Worm (Caenorhabditis elegans): Measurements from ENCODE around the gene semo-1.
A peak's percentile ranks its signal among the peaks of the same experiment; 100 is the strongest.

semo-1 gene

DNA sequence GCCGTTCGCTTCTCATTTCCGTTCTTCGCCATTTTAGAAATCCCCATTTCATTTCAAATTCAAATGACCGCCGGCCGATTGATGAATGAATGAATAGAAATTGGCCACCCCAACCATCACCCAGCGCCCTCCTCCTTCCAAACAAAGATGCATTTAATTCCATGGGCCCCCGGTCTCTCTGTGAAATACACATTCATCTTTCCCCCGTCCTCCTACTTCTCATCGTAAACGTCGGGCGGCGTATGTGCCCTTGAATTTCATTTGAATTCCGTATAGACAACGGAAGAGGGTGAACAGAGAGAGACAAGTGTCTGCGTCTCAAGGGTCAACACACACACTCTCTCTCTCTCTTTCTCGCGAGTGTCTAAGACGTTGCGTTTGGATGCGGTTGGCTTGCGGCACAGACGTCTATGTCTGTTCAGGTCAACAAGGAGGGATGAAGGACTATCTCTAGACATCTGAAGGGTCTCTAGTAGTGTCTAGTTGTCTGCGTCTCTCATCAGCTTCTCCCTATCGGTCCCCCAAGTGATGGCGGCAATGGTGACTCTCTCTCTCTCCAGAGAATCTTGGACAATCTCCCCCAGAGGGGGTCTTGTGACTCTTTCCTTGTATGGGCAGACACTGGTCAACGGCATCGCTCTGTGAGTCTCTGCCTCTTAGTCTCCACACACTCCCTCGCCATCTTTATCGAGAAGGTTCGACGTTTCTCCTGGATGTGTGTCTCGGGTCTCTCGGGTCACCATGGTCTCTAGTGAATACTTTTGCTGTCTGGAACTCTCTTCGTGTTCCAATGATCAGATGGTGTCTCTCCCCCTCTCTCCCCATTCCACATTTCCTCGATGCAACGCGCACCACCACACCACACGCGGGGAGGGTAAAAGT lies 18.1 kb upstream of the semo-1 start (continued):
- peak; percentile 58 for TF ChIP-seq ceh-2 (tag; optimal IDR thresholded peaks at IDR 0.05)
- TF ChIP-seq elt-2 (tag; optimal IDR thresholded peaks at IDR 0.05), result peak; percentile 22
- no peak for TF ChIP-seq C38D4.7 (GFP tag; optimal IDR thresholded peaks at IDR 0.05)
- TF ChIP-seq fkh-6 (tag; optimal IDR thresholded peaks at IDR 0.05), result peak; percentile 37
- no peak for TF ChIP-seq pha-4 (tag; optimal IDR thresholded peaks at IDR 0.05)
- TF ChIP-seq pag-3 (tag; optimal IDR thresholded peaks at IDR 0.05; ENCODE audit: borderline replicate concordance), result peak; percentile 40

ce11 chrIV:14033502-14033751 lies 17.6 kb upstream of the semo-1 start:
- no peak for TF ChIP-seq C08G9.2 (tag; optimal IDR thresholded peaks at IDR 0.05)
- peak; percentile 28 for TF ChIP-seq unc-42 (tag; optimal IDR thresholded peaks at IDR 0.05)
- TF ChIP-seq hlh-30 (tag; optimal IDR thresholded peaks at IDR 0.05; ENCODE audit: insufficient read depth), result no peak
- TF ChIP-seq T23F11.4 (GFP tag; optimal IDR thresholded peaks at IDR 0.05), result no peak
- peak; percentile 93 for TF ChIP-seq ceh-14 (tag; optimal IDR thresholded peaks at IDR 0.05)
- no peak for TF ChIP-seq che-1 (tag; optimal IDR thresholded peaks at IDR 0.05)
- TF ChIP-seq pat-9 (tag; optimal IDR thresholded peaks at IDR 0.05), result no peak
- no peak for TF ChIP-seq pha-2 (tag; optimal IDR thresholded peaks at IDR 0.05)
- no peak for TF ChIP-seq K09A11.1 (tag; optimal IDR thresholded peaks at IDR 0.05; ENCODE audit: insufficient read depth)
- no peak for TF ChIP-seq pros-1 (tag; optimal IDR thresholded peaks at IDR 0.05)
- no peak for TF ChIP-seq hlh-15 (tag; optimal IDR thresholded peaks at IDR 0.05)
- TF ChIP-seq hlh-13 (GFP tag; optimal IDR thresholded peaks at IDR 0.05), result no peak
- TF ChIP-seq ets-4 (tag; optimal IDR thresholded peaks at IDR 0.05), result peak; percentile 82
- no peak for TF ChIP-seq pag-3 (tag; optimal IDR thresholded peaks at IDR 0.05; ENCODE audit: borderline replicate concordance)
- TF ChIP-seq dmd-4 (tag; optimal IDR thresholded peaks at IDR 0.05; ENCODE audit: borderline replicate concordance), result no peak
- no peak for TF ChIP-seq K02D7.2 (tag; optimal IDR thresholded peaks at IDR 0.05)
- no peak for TF ChIP-seq ahr-1 (tag; optimal IDR thresholded peaks at IDR 0.05)
- TF ChIP-seq ceh-45 (GFP tag; IDR thresholded peaks at IDR 0.05), result no peak
- peak; percentile 96 for TF ChIP-seq F13H6.1 (tag; optimal IDR thresholded peaks at IDR 0.05)
- no peak for TF ChIP-seq npax-4 (tag; optimal IDR thresholded peaks at IDR 0.05)
- TF ChIP-seq ceh-30 (tag; optimal IDR thresholded peaks at IDR 0.05), result no peak
- no peak for TF ChIP-seq gmeb-2 (tag; optimal IDR thresholded peaks at IDR 0.05)
- TF ChIP-seq ceh-31 (tag; optimal IDR thresholded peaks at IDR 0.05), result peak; percentile 95
- no peak for TF ChIP-seq sox-4 (tag; optimal IDR thresholded peaks at IDR 0.05)
- no peak for TF ChIP-seq tbx-2 (tag; optimal IDR thresholded peaks at IDR 0.05)
- TF ChIP-seq nhr-232 (tag; optimal IDR thresholded peaks at IDR 0.05), result no peak
- no peak for TF ChIP-seq lin-11 (tag; optimal IDR thresholded peaks at IDR 0.05)
- no peak for TF ChIP-seq ceh-24 (tag; optimal IDR thresholded peaks at IDR 0.05)
- TF ChIP-seq ceh-34 (tag; optimal IDR thresholded peaks at IDR 0.05), result no peak
- TF ChIP-seq pqm-1 (tag; optimal IDR thresholded peaks at IDR 0.05), result no peak
- no peak for TF ChIP-seq elt-2 (tag; optimal IDR thresholded peaks at IDR 0.05)
- no peak for TF ChIP-seq C38D4.7 (GFP tag; optimal IDR thresholded peaks at IDR 0.05)
- TF ChIP-seq odd-2 (tag; optimal IDR thresholded peaks at IDR 0.05), result no peak
- no peak for TF ChIP-seq tbx-7 (tag; optimal IDR thresholded peaks at IDR 0.05)
- TF ChIP-seq elt-4 (tag; optimal IDR thresholded peaks at IDR 0.05), result no peak
- TF ChIP-seq zip-5 (tag; optimal IDR thresholded peaks at IDR 0.05), result no peak
- TF ChIP-seq nfya-1 (tag; optimal IDR thresholded peaks at IDR 0.05), result no peak
- no peak for TF ChIP-seq ref-2 (tag; optimal IDR thresholded peaks at IDR 0.05)
- no peak for TF ChIP-seq hlh-8 (tag; optimal IDR thresholded peaks at IDR 0.05)
- TF ChIP-seq syd-9 (tag; optimal IDR thresholded peaks at IDR 0.05), result no peak
- no peak for TF ChIP-seq nhr-11 (tag; optimal IDR thresholded peaks at IDR 0.05)
- TF ChIP-seq ztf-16 (tag; optimal IDR thresholded peaks at IDR 0.05), result no peak
- TF ChIP-seq pax-1 (tag; optimal IDR thresholded peaks at IDR 0.05), result no peak
- TF ChIP-seq unc-55 (GFP tag; optimal IDR thresholded peaks at IDR 0.05), result peak; percentile 79
- TF ChIP-seq ceh-6 (GFP tag; optimal IDR thresholded peaks at IDR 0.05), result no peak
